Worm (Caenorhabditis elegans) whole organism, L1 larva: ENCODE measurements around the gene C54C6.4.

ENCODE experiments used
- C04F5.9 ChIP-seq: sonication (generic microtip); optimal IDR thresholded peaks from 2 replicates; lab custom pipeline; 2016; ENCODE audit warnings: missing genetic modification characterization, missing compliant biosample characterization
- blmp-1 ChIP-seq: fragments of 150-350 bp; optimal IDR thresholded peaks from 2 replicates; lab custom pipeline; 2014; ENCODE audit warnings: missing biosample characterization, missing genetic modification characterization
- elt-2 ChIP-seq: sonication (generic microtip); optimal IDR thresholded peaks from 2 replicates; lab custom pipeline; 2016; ENCODE audit warnings: missing genetic modification characterization, mild to moderate bottlenecking, inconsistent platforms, missing compliant biosample characterization, missing genetic modification reagents
- lin-35 ChIP-seq, 2 experiments: fragments of 150-350 bp; optimal IDR thresholded peaks; 2 replicates each; lab custom pipeline; 2014; ENCODE audit warnings: missing biosample characterization in 2 of 2, missing genetic modification characterization in 2 of 2, missing genetic modification reagents in 2 of 2
- mep-1 ChIP-seq: fragments of 150-350 bp; optimal IDR thresholded peaks from 2 replicates; lab custom pipeline; 2014; ENCODE audit warnings: missing biosample characterization, missing genetic modification characterization
- snpc-4 ChIP-seq: fragments of 150-350 bp; optimal IDR thresholded peaks from 2 replicates; lab custom pipeline; 2014; ENCODE audit warnings: missing biosample characterization, missing genetic modification characterization
- xbp-1 ChIP-seq: sonication (generic microtip); optimal IDR thresholded peaks from 2 replicates; lab custom pipeline; 2016; ENCODE audit warnings: missing genetic modification characterization, missing compliant biosample characterization

- no peak for TF ChIP-seq C04F5.9
- no peak for TF ChIP-seq blmp-1 (tag; lab: Kevin White, UChicago)
- TF ChIP-seq mep-1 (tag; lab: Kevin White, UChicago), result no peak
- TF ChIP-seq xbp-1 (tag; lab: Kevin White, UChicago), result no peak
- no peak for TF ChIP-seq elt-2 (tag; lab: Kevin White, UChicago)
- TF ChIP-seq lin-35 (GFP tag; optimal IDR thresholded peaks at IDR 0.05; lab: Kevin White, UChicago), result no peak
- TF ChIP-seq snpc-4 (tag; lab: Kevin White, UChicago), result no peak
Measured at ce11 chrIII:3543071-3543470, 10.4 kb upstream of the C54C6.4 start.
